Fruit fly (Drosophila melanogaster): ENCODE data around the gene tna.
A peak's percentile ranks its signal among the peaks of the same experiment; 100 is the strongest.

Gene tna

dm6 chr3L:10866633-10867379 is 31.5 kb downstream of the tna start (continued):
- TF ChIP-seq CG7987 (GFP tag; optimal IDR thresholded peaks at IDR 0.05) (no peak), E2f1 (GFP tag; IDR thresholded peaks at IDR 0.05) (peak; percentile 26; the same call in 1 of the 2 replicates), caup (GFP tag; optimal IDR thresholded peaks at IDR 0.05; ENCODE audit: severe bottlenecking) (peak; percentile 14), Spps (tag; optimal IDR thresholded peaks at IDR 0.05) (no peak), Bteb2 (GFP tag; optimal IDR thresholded peaks at IDR 0.05) (no peak), dan (GFP tag; IDR thresholded peaks at IDR 0.05) (no peak), CG15479 (GFP tag; optimal IDR thresholded peaks at IDR 0.05) (no peak), cg (GFP tag; optimal IDR thresholded peaks at IDR 0.05) (no peak), CG12236 (GFP tag; optimal IDR thresholded peaks at IDR 0.05) (no peak), Dip3 (GFP tag; optimal IDR thresholded peaks at IDR 0.05) (peak; percentile 55), esg (GFP tag; conservative IDR thresholded peaks at IDR 0.05) (peak; percentile 38), Dad (GFP tag; optimal IDR thresholded peaks at IDR 0.05) (peak; percentile 36), unc-4 (GFP tag; IDR thresholded peaks at IDR 0.05; ENCODE audit: partially characterized antibody) (no peak), fu2 (GFP tag; optimal IDR thresholded peaks at IDR 0.05) (peak; percentile 54), inv (GFP tag; IDR thresholded peaks at IDR 0.05; ENCODE audit: partially characterized antibody) (no peak), Lpt (GFP tag; optimal IDR thresholded peaks at IDR 0.05) (no peak), CG12659 (GFP tag; optimal IDR thresholded peaks at IDR 0.05) (peak; percentile 26), z (GFP tag; IDR thresholded peaks at IDR 0.05) (0 out of 3 replicates have a peak, but pooled peaks have one; percentile 26), Hmx (GFP tag; optimal IDR thresholded peaks at IDR 0.05) (no peak), HLH3B (GFP tag; IDR thresholded peaks at IDR 0.05) (no peak), ab (GFP tag; optimal IDR thresholded peaks at IDR 0.05) (no peak), Hr39 (optimal IDR thresholded peaks at IDR 0.05) (no peak), CG4360 (GFP tag; IDR thresholded peaks at IDR 0.05) (no peak), GATAe (GFP tag; conservative IDR thresholded peaks at IDR 0.05) (no peak; the same call in 1 of the 2 replicates), CG8388 (GFP tag; optimal IDR thresholded peaks at IDR 0.05) (no peak), zen (tag; optimal IDR thresholded peaks at IDR 0.05) (no peak), row (GFP tag; IDR thresholded peaks at IDR 0.05) (peak; percentile 56), CG2889 (GFP tag; IDR thresholded peaks at IDR 0.05) (0 out of 3 replicates have a peak, but pooled peaks have one; percentile 36), CG6654 (GFP tag; optimal IDR thresholded peaks at IDR 0.05) (no peak), CG9437 (GFP tag; optimal IDR thresholded peaks at IDR 0.05) (no peak), CG13296 (GFP tag; optimal IDR thresholded peaks at IDR 0.05) (peak; percentile 26), CG5245 (GFP tag; optimal IDR thresholded peaks at IDR 0.05) (no peak), seq (GFP tag; IDR thresholded peaks at IDR 0.05) (no peak), CG13424 (tag; optimal IDR thresholded peaks at IDR 0.05) (peak; percentile 3), bcd (GFP tag; optimal IDR thresholded peaks at IDR 0.05) (peak; percentile 26), MESR4 (GFP tag; optimal IDR thresholded peaks at IDR 0.05) (no peak), Rx (GFP tag; IDR thresholded peaks at IDR 0.05) (no peak), pan (optimal IDR thresholded peaks at IDR 0.05) (no peak), pan (GFP tag; optimal IDR thresholded peaks at IDR 0.05 in 1 of 2, IDR thresholded peaks at IDR 0.05 in 1 of 2) (peak in 1 of 2 experiments; percentile 31), CG7357 (GFP tag; IDR thresholded peaks at IDR 0.05) (no peak), CG17359 (tag; optimal IDR thresholded peaks at IDR 0.05) (no peak), Abd-B (GFP tag; optimal IDR thresholded peaks at IDR 0.05) (no peak), Tbp (GFP tag; optimal IDR thresholded peaks at IDR 0.05) (no peak), CG17829 (tag; optimal IDR thresholded peaks at IDR 0.05) (no peak), D19A (tag; optimal IDR thresholded peaks at IDR 0.05) (no peak), CkIIα-i1 (GFP tag; IDR thresholded peaks at IDR 0.05) (no peak), dysf (GFP tag; IDR thresholded peaks at IDR 0.05) (peak; percentile 71; the same call in 2 of the 3 replicates), vnd (GFP tag; IDR thresholded peaks at IDR 0.05; ENCODE audit: partially characterized antibody) (no peak), Ssrp (tag; optimal IDR thresholded peaks at IDR 0.05) (no peak), CG2875 (GFP tag; optimal IDR thresholded peaks at IDR 0.05) (no peak)

Measured in whole organism, embryonic.